Fruit fly (Drosophila melanogaster) whole organism, embryonic: ENCODE measurements around the gene arx.
A peak's percentile ranks its signal among the peaks of the same experiment; 100 is the strongest.

Experiments used
- Abd-B ChIP-seq: fragments of 200-800 bp; sonication (Bioruptor generic); optimal IDR thresholded peaks from 2 replicates; lab custom pipeline; 2018; ENCODE audit warnings: missing biosample characterization, mild to moderate bottlenecking, missing genetic modification characterization, moderate library complexity
- Ada2b ChIP-seq: fragments of 200-800 bp; sonication (Bioruptor generic); IDR thresholded peaks from 2 replicates; pipeline ENCODE4 v1.3.6; 2022; ENCODE audit warnings: missing biosample characterization, missing genetic modification characterization
- Antp ChIP-seq: fragments of 200-800 bp; sonication (Bioruptor generic); optimal IDR thresholded peaks from 3 replicates; lab custom pipeline; 2016; ENCODE audit warnings: missing biosample characterization, missing genetic modification characterization
- CG11398 ChIP-seq: fragments of 200-800 bp; sonication (Bioruptor generic); optimal IDR thresholded peaks from 2 replicates; lab custom pipeline; 2016; ENCODE audit warnings: missing biosample characterization, missing genetic modification characterization
- CG12942 ChIP-seq: fragments of 200-800 bp; sonication (Bioruptor generic); optimal IDR thresholded peaks from 3 replicates; lab custom pipeline; 2016; ENCODE audit warnings: missing biosample characterization, missing genetic modification characterization
- CG14667 ChIP-seq: fragments of 200-800 bp; sonication (Bioruptor generic); IDR thresholded peaks from 2 replicates; pipeline ENCODE4 v1.3.6; 2022; ENCODE audit warnings: missing biosample characterization, missing genetic modification characterization
- CG15073 ChIP-seq: fragments of 200-800 bp; sonication (Bioruptor generic); optimal IDR thresholded peaks from 2 replicates; lab custom pipeline; 2016; ENCODE audit warnings: missing biosample characterization, missing genetic modification characterization
- CG15514 ChIP-seq: fragments of 200-800 bp; sonication (Bioruptor generic); optimal IDR thresholded peaks from 3 replicates; lab custom pipeline; 2017; ENCODE audit warnings: missing biosample characterization, missing genetic modification characterization, mild to moderate bottlenecking, moderate library complexity, missing genetic modification reagents
- CG1602 ChIP-seq: fragments of 200-800 bp; sonication (Bioruptor generic); optimal IDR thresholded peaks from 3 replicates; lab custom pipeline; 2016; ENCODE audit warnings: missing biosample characterization, missing genetic modification characterization
- CG17802 ChIP-seq: fragments of 200-800 bp; sonication (Bioruptor generic); optimal IDR thresholded peaks from 2 replicates; lab custom pipeline; 2018; ENCODE audit warnings: missing biosample characterization, mild to moderate bottlenecking, missing genetic modification characterization, moderate library complexity
- CG33213 ChIP-seq: fragments of 200-800 bp; sonication (Bioruptor generic); optimal IDR thresholded peaks from 3 replicates; lab custom pipeline; 2016; ENCODE audit warnings: missing biosample characterization, missing genetic modification characterization
- CG3995 ChIP-seq: fragments of 200-800 bp; sonication (Bioruptor generic); optimal IDR thresholded peaks from 3 replicates; lab custom pipeline; 2016; ENCODE audit warnings: missing biosample characterization, missing genetic modification characterization
- CG4820 ChIP-seq: fragments of 200-800 bp; sonication (Bioruptor generic); optimal IDR thresholded peaks from 3 replicates; lab custom pipeline; 2016; ENCODE audit warnings: missing biosample characterization, missing genetic modification characterization
- CG4854 ChIP-seq: fragments of 200-800 bp; sonication (Bioruptor generic); optimal IDR thresholded peaks from 2 replicates; lab custom pipeline; 2016; ENCODE audit warnings: missing biosample characterization, missing genetic modification characterization, inconsistent platforms
- CG6689 ChIP-seq: fragments of 200-800 bp; sonication (Bioruptor generic); IDR thresholded peaks from 2 replicates; pipeline ENCODE4 v1.3.6; 2022; ENCODE audit warnings: missing biosample characterization, missing genetic modification characterization
- CG7372 ChIP-seq: fragments of 200-800 bp; sonication (Bioruptor generic); IDR thresholded peaks from 2 replicates; pipeline ENCODE4 v1.3.6; 2022; ENCODE audit warnings: missing biosample characterization, missing genetic modification characterization
- CG7556 ChIP-seq: fragments of 200-800 bp; sonication (Bioruptor generic); optimal IDR thresholded peaks from 2 replicates; lab custom pipeline; 2017; ENCODE audit warnings: missing biosample characterization, mild to moderate bottlenecking, missing genetic modification characterization
- CG7963 ChIP-seq: fragments of 200-800 bp; sonication (Bioruptor generic); IDR thresholded peaks from 3 replicates; pipeline ENCODE4 v1.3.6; 2022; ENCODE audit warnings: missing biosample characterization, missing genetic modification characterization; ENCODE audit not compliant: partially characterized antibody
- CG7987 ChIP-seq: fragments of 200-800 bp; sonication (Bioruptor generic); optimal IDR thresholded peaks from 2 replicates; lab custom pipeline; 2018; ENCODE audit warnings: missing biosample characterization, mild to moderate bottlenecking, missing genetic modification characterization, moderate library complexity
- CG8290 ChIP-seq, 3 experiments: fragments of 200-800 bp; sonication (Bioruptor generic); optimal IDR thresholded peaks; 2 replicates each; lab custom pipeline; 2016 to 2019; ENCODE audit warnings: missing biosample characterization in 3 of 3, missing genetic modification characterization in 3 of 3, mild to moderate bottlenecking in 2 of 3, moderate library complexity in 1 of 3
- CG8388 ChIP-seq: fragments of 200-800 bp; sonication (Bioruptor generic); optimal IDR thresholded peaks from 2 replicates; lab custom pipeline; 2019; ENCODE audit warnings: missing biosample characterization, mild to moderate bottlenecking, missing genetic modification characterization, moderate library complexity
- CG9437 ChIP-seq: fragments of 200-800 bp; sonication (Bioruptor generic); optimal IDR thresholded peaks from 2 replicates; lab custom pipeline; 2018; ENCODE audit warnings: missing biosample characterization, mild to moderate bottlenecking, missing genetic modification characterization
- CG9876 ChIP-seq: fragments of 200-800 bp; sonication (Bioruptor generic); optimal IDR thresholded peaks from 2 replicates; lab custom pipeline; 2016; ENCODE audit warnings: missing biosample characterization, missing genetic modification characterization
- Dad ChIP-seq: fragments of 200-800 bp; sonication (Bioruptor generic); optimal IDR thresholded peaks from 3 replicates; lab custom pipeline; 2016; ENCODE audit warnings: missing biosample characterization, missing genetic modification characterization
- Gsc ChIP-seq: fragments of 200-800 bp; sonication (Bioruptor generic); IDR thresholded peaks from 2 replicates; pipeline ENCODE4 v1.3.6; 2022; ENCODE audit warnings: missing biosample characterization, missing genetic modification characterization
- Hmr ChIP-seq: fragments of 200-800 bp; sonication (Bioruptor generic); optimal IDR thresholded peaks from 3 replicates; lab custom pipeline; 2017; ENCODE audit warnings: mild to moderate bottlenecking, missing biosample characterization, missing genetic modification reagents, missing genetic modification characterization
- Hsf ChIP-seq: fragments of 200-800 bp; sonication (Bioruptor generic); optimal IDR thresholded peaks from 3 replicates; lab custom pipeline; 2016; ENCODE audit warnings: missing biosample characterization, missing genetic modification characterization
- Myb ChIP-seq: fragments of 200-800 bp; sonication (Bioruptor generic); optimal IDR thresholded peaks from 2 replicates; lab custom pipeline; 2016; ENCODE audit warnings: missing biosample characterization, missing genetic modification characterization
- Neu2 ChIP-seq: fragments of 200-800 bp; sonication (Bioruptor generic); optimal IDR thresholded peaks from 3 replicates; lab custom pipeline; 2016; ENCODE audit warnings: missing biosample characterization, missing genetic modification characterization, borderline replicate concordance
- Scr ChIP-seq: fragments of 200-800 bp; sonication (Bioruptor generic); IDR thresholded peaks from 2 replicates; pipeline ENCODE4 v1.3.6; 2022; ENCODE audit warnings: missing biosample characterization, missing genetic modification characterization; ENCODE audit not compliant: partially characterized antibody
- Sin3A ChIP-seq: fragments of >200 bp; optimal IDR thresholded peaks from 2 replicates; lab custom pipeline; 2018
- ab ChIP-seq: fragments of 200-800 bp; sonication (Bioruptor generic); optimal IDR thresholded peaks from 2 replicates; lab custom pipeline; 2016; ENCODE audit warnings: missing biosample characterization, missing genetic modification characterization
- chinmo ChIP-seq: fragments of 200-800 bp; sonication (Bioruptor generic); IDR thresholded peaks from 4 replicates; pipeline ENCODE4 v1.3.6; 2022; ENCODE audit warnings: missing biosample characterization, missing genetic modification characterization; ENCODE audit not compliant: partially characterized antibody
- chm ChIP-seq: fragments of 200-800 bp; sonication (Bioruptor generic); IDR thresholded peaks from 2 replicates; pipeline ENCODE4 v1.3.6; 2022; ENCODE audit warnings: missing biosample characterization, missing genetic modification characterization
- ci ChIP-seq: fragments of 200-800 bp; sonication (Bioruptor generic); IDR thresholded peaks from 3 replicates; pipeline ENCODE4 v1.3.6; 2022; ENCODE audit warnings: missing biosample characterization, missing genetic modification characterization
- croc ChIP-seq: fragments of 200-800 bp; sonication (Bioruptor generic); conservative IDR thresholded peaks from 3 replicates; pipeline ENCODE4 v1.3.6; 2022; ENCODE audit warnings: missing biosample characterization, missing genetic modification characterization
- dmrt99B ChIP-seq: fragments of 200-800 bp; sonication (Bioruptor generic); optimal IDR thresholded peaks from 2 replicates; lab custom pipeline; 2018; ENCODE audit warnings: missing biosample characterization, mild to moderate bottlenecking, missing genetic modification characterization, moderate library complexity
- dysf ChIP-seq: fragments of 200-800 bp; sonication (Bioruptor generic); IDR thresholded peaks from 3 replicates; pipeline ENCODE4 v1.3.6; 2022; ENCODE audit warnings: missing biosample characterization, missing genetic modification characterization
- fd64A ChIP-seq: fragments of 200-800 bp; sonication (Bioruptor generic); optimal IDR thresholded peaks from 3 replicates; lab custom pipeline; 2018; ENCODE audit warnings: missing biosample characterization, mild to moderate bottlenecking, missing genetic modification characterization
- gce ChIP-seq: fragments of 200-800 bp; sonication (Bioruptor generic); IDR thresholded peaks from 3 replicates; pipeline ENCODE4 v1.3.6; 2022; ENCODE audit warnings: missing biosample characterization, missing genetic modification characterization
- jumu ChIP-seq: fragments of 200-800 bp; sonication (Bioruptor generic); optimal IDR thresholded peaks from 3 replicates; lab custom pipeline; 2016; ENCODE audit warnings: missing biosample characterization, missing genetic modification characterization
- kah ChIP-seq: fragments of 200-800 bp; sonication (Bioruptor generic); optimal IDR thresholded peaks from 2 replicates; lab custom pipeline; 2018; ENCODE audit warnings: missing biosample characterization, mild to moderate bottlenecking, missing genetic modification characterization
- lbe ChIP-seq: fragments of 200-800 bp; sonication (Bioruptor generic); optimal IDR thresholded peaks from 2 replicates; lab custom pipeline; 2016; ENCODE audit warnings: missing biosample characterization, mild to moderate bottlenecking, missing genetic modification characterization
- pan ChIP-seq, 4 experiments: fragments of >200 bp in 3 of 4; fragments of 200-800 bp in 1 of 4; sonication (Bioruptor generic) in 1 of 4; optimal IDR thresholded peaks in 3 of 4; IDR thresholded peaks in 1 of 4; 2 replicates each; pipeline versions ENCODE4 v1.3.6 to Lab custom; 2017 to 2022; ENCODE audit warnings: missing biosample characterization in 2 of 4, missing genetic modification characterization in 2 of 4, mixed read lengths in 1 of 4
- pb ChIP-seq: fragments of 200-800 bp; sonication (Bioruptor generic); optimal IDR thresholded peaks from 3 replicates; lab custom pipeline; 2016; ENCODE audit warnings: missing biosample characterization, missing genetic modification characterization
- sd ChIP-seq: fragments of 200-800 bp; sonication (Bioruptor generic); optimal IDR thresholded peaks from 3 replicates; lab custom pipeline; 2018; ENCODE audit warnings: missing biosample characterization, mild to moderate bottlenecking, missing genetic modification characterization, moderate library complexity
- sr ChIP-seq: fragments of 200-800 bp; sonication (Bioruptor generic); IDR thresholded peaks from 3 replicates; pipeline ENCODE4 v1.3.6; 2022; ENCODE audit warnings: missing biosample characterization, missing genetic modification characterization
- zfh1 ChIP-seq: fragments of 200-800 bp; sonication (Bioruptor generic); IDR thresholded peaks from 3 replicates; pipeline ENCODE4 v1.3.6; 2022; ENCODE audit warnings: missing biosample characterization, missing genetic modification characterization

arx gene

DNA sequence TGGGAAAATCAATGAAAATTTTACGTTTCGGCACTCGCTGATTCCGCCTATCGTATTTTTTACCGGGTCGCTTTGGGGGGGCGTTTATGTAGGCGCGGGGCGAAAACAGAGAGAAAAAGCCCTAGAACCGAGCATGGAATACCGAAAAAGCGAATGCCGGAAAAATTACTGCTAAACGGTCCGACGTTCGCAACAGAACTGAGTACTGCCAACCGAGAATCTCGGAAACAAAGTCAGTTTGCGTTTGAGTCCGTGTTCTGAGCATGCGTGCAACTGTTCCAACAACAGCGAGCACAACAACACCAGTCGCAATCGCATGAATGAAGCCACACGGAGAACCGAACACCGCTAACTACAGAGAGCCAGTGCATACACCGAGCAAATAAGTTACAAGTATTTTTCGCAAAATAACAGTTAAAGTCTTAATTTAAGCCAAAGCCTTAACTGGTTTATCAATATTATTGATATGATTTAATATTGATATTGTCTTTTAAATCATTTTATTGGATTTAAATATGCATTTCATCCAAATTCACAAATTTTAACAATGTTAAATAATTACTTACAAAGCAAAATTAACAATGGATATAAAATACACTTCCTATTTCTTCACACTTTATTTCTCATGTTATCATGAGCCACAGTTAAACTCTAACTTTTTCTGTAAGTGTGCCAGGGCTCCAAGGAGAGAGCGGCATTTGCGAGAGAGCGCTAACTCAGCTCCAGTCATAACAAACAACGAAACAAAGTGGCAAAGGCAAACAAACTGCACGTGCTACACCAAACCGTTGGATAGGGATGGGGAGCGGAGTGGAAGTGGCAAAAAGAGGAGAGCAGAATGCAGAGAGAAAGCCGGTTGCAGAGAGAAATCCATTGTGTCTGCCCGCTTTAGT, 10.8 kb downstream of the arx start, which contains the start of gene CG3961 (continued):
- TF ChIP-seq CG3995 (GFP tag; lab: Kevin White, UChicago) (peak; percentile 36), CG8388 (GFP tag; lab: Kevin White, UChicago) (peak; percentile 98), CG1602 (peak; percentile 98), lbe (GFP tag; lab: Kevin White, UChicago) (peak; percentile 94), CG15073 (GFP tag; lab: Kevin White, UChicago) (peak; percentile 77), CG14667 (GFP tag; lab: Robert Waterston, UW) (peak; percentile 86; the same call in 1 of the 2 replicates), Neu2 (no peak), CG7963 (GFP tag; lab: Robert Waterston, UW) (no peak), Sin3A (lab: Kevin White, UChicago) (no peak), gce (peak; percentile 74; the same call in 1 of the 3 replicates), CG15514 (GFP tag; lab: Kevin White, UChicago) (peak; percentile 81), Abd-B (GFP tag; lab: Kevin White, UChicago) (peak; percentile 97), chm (peak; percentile 83; the same call in 1 of the 2 replicates), croc (GFP tag; lab: Robert Waterston, UW) (peak; percentile 96), jumu (GFP tag; lab: Kevin White, UChicago) (peak; percentile 75), ab (GFP tag; lab: Kevin White, UChicago) (peak; percentile 39), Myb (GFP tag; lab: Kevin White, UChicago) (peak; percentile 58), CG4820 (GFP tag; lab: Kevin White, UChicago) (peak; percentile 98), pan (optimal IDR thresholded peaks at IDR 0.05; lab: Kevin White, UChicago) (no peak), pan (GFP tag; optimal IDR thresholded peaks at IDR 0.05 in 1 of 2, IDR thresholded peaks at IDR 0.05 in 1 of 2) (peak in 1 of 2 experiments; percentile 93), CG7372 (peak; percentile 89), pb (GFP tag; lab: Kevin White, UChicago) (peak; percentile 55), Scr (no peak), CG12942 (GFP tag; lab: Kevin White, UChicago) (peak; percentile 97), ci (GFP tag; lab: Robert Waterston, UW) (peak; percentile 88), CG33213 (GFP tag; lab: Kevin White, UChicago) (peak; percentile 55), CG9437 (GFP tag; lab: Kevin White, UChicago) (peak; percentile 97), CG11398 (GFP tag; lab: Kevin White, UChicago) (peak; percentile 73), kah (GFP tag; lab: Kevin White, UChicago) (peak; percentile 94), chinmo (GFP tag; lab: Robert Waterston, UW) (peak; percentile 82; the same call in 3 of the 4 replicates), dmrt99B (peak; percentile 99), Dad (GFP tag; lab: Kevin White, UChicago) (peak; percentile 86), sd (peak; percentile 90), Antp (GFP tag; lab: Kevin White, UChicago) (peak; percentile 72), CG4854 (GFP tag; lab: Kevin White, UChicago) (peak; percentile 84), CG8290 (GFP tag; optimal IDR thresholded peaks at IDR 0.05; lab: Kevin White, UChicago) (peak; percentile 97), CG8290 (tag; optimal IDR thresholded peaks at IDR 0.05; lab: Kevin White, UChicago) (peak; percentile 70 to 86), CG9876 (peak; percentile 57), dysf (GFP tag; lab: Robert Waterston, UW) (peak; percentile 94), Ada2b (peak; percentile 80), CG7987 (GFP tag; lab: Kevin White, UChicago) (peak; percentile 90), fd64A (GFP tag; lab: Kevin White, UChicago) (peak; percentile 90), Gsc (GFP tag; lab: Robert Waterston, UW) (no peak), CG17802 (tag; lab: Kevin White, UChicago) (peak; percentile 74), CG7556 (GFP tag; lab: Kevin White, UChicago) (peak; percentile 100), zfh1 (GFP tag; lab: Robert Waterston, UW) (peak; percentile 85), CG6689 (GFP tag; lab: Robert Waterston, UW) (peak; percentile 97), Hmr (GFP tag; lab: Kevin White, UChicago) (peak; percentile 98), sr (GFP tag; lab: Robert Waterston, UW) (no peak), Hsf (GFP tag; lab: Kevin White, UChicago) (peak; percentile 96)
